Worm (Caenorhabditis elegans): ENCODE data around the gene mccc-2.
A peak's percentile ranks its signal among the peaks of the same experiment; 100 is the strongest.

mccc-2 gene

ce11 chrIII:9075539-9075938 is 13.6 kb downstream of the mccc-2 start, which contains the start of gene F02A9.7:
TSS of gene F02A9.7 (minus strand) at chrIII:9075639.
- TF ChIP-seq jun-1 (tag; optimal IDR thresholded peaks at IDR 0.05) (no peak), mdl-1 (tag; optimal IDR thresholded peaks at IDR 0.05) (no peak), nhr-102 (tag; optimal IDR thresholded peaks at IDR 0.05) (no peak), Y105C5A.15 (GFP tag; IDR thresholded peaks at IDR 0.05) (no peak), madf-5 (GFP tag; IDR thresholded peaks at IDR 0.05) (no peak), F26F4.8 (GFP tag; conservative IDR thresholded peaks at IDR 0.05) (no peak), zfp-3 (GFP tag; conservative IDR thresholded peaks at IDR 0.05) (no peak), spr-1 (tag; optimal IDR thresholded peaks at IDR 0.05) (no peak), F37D6.2 (tag; optimal IDR thresholded peaks at IDR 0.05) (no peak), attf-4 (tag; optimal IDR thresholded peaks at IDR 0.05) (no peak), D1046.2 (GFP tag; IDR thresholded peaks at IDR 0.05) (no peak), lin-1 (GFP tag; IDR thresholded peaks at IDR 0.05) (no peak), ZK546.5 (tag; optimal IDR thresholded peaks at IDR 0.05) (no peak), mep-1 (tag; optimal IDR thresholded peaks at IDR 0.05) (no peak)

ce11 chrIII:9072704-9073103 is 16.5 kb downstream of the mccc-2 start:
- TF ChIP-seq nhr-28 (tag; optimal IDR thresholded peaks at IDR 0.05) (no peak), unc-62 (GFP tag; optimal IDR thresholded peaks at IDR 0.05 in 1 of 2) (peak in 1 of 2 experiments; percentile 93), unc-62 (tag; optimal IDR thresholded peaks at IDR 0.05) (no peak)

- TF ChIP-seq nhr-102 (tag; optimal IDR thresholded peaks at IDR 0.05) (no peak), ZK546.5 (tag; optimal IDR thresholded peaks at IDR 0.05) (no peak), mdt-29 (GFP tag; IDR thresholded peaks at IDR 0.05) (no peak), daf-19 (GFP tag; conservative IDR thresholded peaks at IDR 0.05) (no peak), zag-1 (tag; optimal IDR thresholded peaks at IDR 0.05) (no peak), unc-130 (GFP tag; optimal IDR thresholded peaks at IDR 0.05) (no peak), skn-1 (tag; optimal IDR thresholded peaks at IDR 0.05) (no peak), fos-1 (tag; optimal IDR thresholded peaks at IDR 0.05) (no peak), F26F4.8 (GFP tag; conservative IDR thresholded peaks at IDR 0.05) (no peak), mep-1 (tag; optimal IDR thresholded peaks at IDR 0.05) (no peak), lin-29 (GFP tag; IDR thresholded peaks at IDR 0.05) (no peak), egl-27 (tag; optimal IDR thresholded peaks at IDR 0.05) (no peak), aha-1 (tag) (no peak), snpc-4 (tag; optimal IDR thresholded peaks at IDR 0.05) (no peak), zfp-2 (tag; optimal IDR thresholded peaks at IDR 0.05) (no peak)
These were observed 17.8 kb downstream of the mccc-2 start, which contains the start of gene lin-12 for ce11 chrIII:9071372-9071771. TSS of gene lin-12 (minus strand) at chrIII:9071472.

- TF ChIP-seq hmg-1.1 (GFP tag; IDR thresholded peaks at IDR 0.05) (no peak), pqm-1 (tag; optimal IDR thresholded peaks at IDR 0.05) (peak; percentile 59), nhr-28 (tag; optimal IDR thresholded peaks at IDR 0.05) (no peak), unc-130 (GFP tag; optimal IDR thresholded peaks at IDR 0.05) (no peak), dve-1 (tag; optimal IDR thresholded peaks at IDR 0.05; ENCODE audit: insufficient read depth) (peak; percentile 1), rbr-2 (tag; optimal IDR thresholded peaks at IDR 0.05) (no peak), lin-39 (tag; optimal IDR thresholded peaks at IDR 0.05) (no peak), unc-39 (tag; optimal IDR thresholded peaks at IDR 0.05) (no peak), daf-12 (tag; optimal IDR thresholded peaks at IDR 0.05) (no peak), nhr-41 (GFP tag; IDR thresholded peaks at IDR 0.05) (no peak), mxl-2 (GFP tag; conservative IDR thresholded peaks at IDR 0.05) (no peak), aha-1 (tag) (peak; percentile 71), zip-2 (tag; optimal IDR thresholded peaks at IDR 0.05) (no peak)
These were observed 19.5 kb downstream of the mccc-2 start for ce11 chrIII:9069712-9070111.
